Worm (Caenorhabditis elegans) whole organism, late embryonic: ENCODE results near the gene M04D8.8.
"Not testable (repeated sequence)": the region's sequence is repeated elsewhere in the genome, so short reads cannot be mapped to it uniquely, and the experiment has no call there.

Source experiments
- C38D4.7 ChIP-seq: fragments of 200-800 bp; sonication (Bioruptor generic); optimal IDR thresholded peaks from 2 replicates; lab custom pipeline; 2018; ENCODE audit warnings: mild to moderate bottlenecking, missing genetic modification characterization, moderate library complexity, missing compliant biosample characterization
- F13H6.1 ChIP-seq: sonication (generic microtip); optimal IDR thresholded peaks from 2 replicates; lab custom pipeline; 2016; ENCODE audit warnings: missing genetic modification characterization, missing compliant biosample characterization
- K02D7.2 ChIP-seq: sonication (generic microtip); optimal IDR thresholded peaks from 2 replicates; lab custom pipeline; 2017; ENCODE audit warnings: mild to moderate bottlenecking, missing genetic modification characterization, missing compliant biosample characterization
- T23F11.4 ChIP-seq: fragments of 200-800 bp; sonication (Bioruptor generic); optimal IDR thresholded peaks from 2 replicates; lab custom pipeline; 2018; ENCODE audit warnings: mild to moderate bottlenecking, missing genetic modification characterization, missing compliant biosample characterization
- ahr-1 ChIP-seq: sonication (generic microtip); optimal IDR thresholded peaks from 2 replicates; lab custom pipeline; 2016; ENCODE audit warnings: missing genetic modification characterization, missing compliant biosample characterization
- ceh-24 ChIP-seq: sonication (generic microtip); optimal IDR thresholded peaks from 2 replicates; lab custom pipeline; 2016; ENCODE audit warnings: mild to moderate bottlenecking, missing genetic modification characterization, missing compliant biosample characterization
- ceh-31 ChIP-seq: sonication (generic microtip); optimal IDR thresholded peaks from 2 replicates; lab custom pipeline; 2016; ENCODE audit warnings: missing genetic modification characterization, missing compliant biosample characterization
- ceh-34 ChIP-seq: sonication (generic microtip); optimal IDR thresholded peaks from 2 replicates; lab custom pipeline; 2016; ENCODE audit warnings: mild to moderate bottlenecking, missing genetic modification characterization, missing compliant biosample characterization
- ceh-9 ChIP-seq: sonication (generic microtip); optimal IDR thresholded peaks from 2 replicates; lab custom pipeline; 2016; ENCODE audit warnings: mild to moderate bottlenecking, missing genetic modification characterization, inconsistent platforms, missing compliant biosample characterization
- elt-2 ChIP-seq: sonication (generic microtip); optimal IDR thresholded peaks from 2 replicates; lab custom pipeline; 2016; ENCODE audit warnings: missing genetic modification reagents, missing genetic modification characterization, missing compliant biosample characterization
- elt-4 ChIP-seq: sonication (generic microtip); optimal IDR thresholded peaks from 2 replicates; lab custom pipeline; 2016; ENCODE audit warnings: missing genetic modification characterization, missing compliant biosample characterization
- fkh-10 ChIP-seq: fragments of 150-350 bp; optimal IDR thresholded peaks from 2 replicates; lab custom pipeline; 2014; ENCODE audit warnings: missing biosample characterization, missing genetic modification reagents, missing genetic modification characterization
- lim-6 ChIP-seq: sonication (generic microtip); optimal IDR thresholded peaks from 2 replicates; lab custom pipeline; 2016; ENCODE audit warnings: missing genetic modification characterization, missing compliant biosample characterization
- lin-11 ChIP-seq: fragments of 200-800 bp; sonication (Bioruptor generic); optimal IDR thresholded peaks from 2 replicates; lab custom pipeline; 2018; ENCODE audit warnings: mild to moderate bottlenecking, missing genetic modification characterization, missing compliant biosample characterization
- mec-3 ChIP-seq: sonication (generic microtip); optimal IDR thresholded peaks from 2 replicates; lab custom pipeline; 2016; ENCODE audit warnings: borderline replicate concordance, missing genetic modification characterization, missing compliant biosample characterization
- nfya-1 ChIP-seq: sonication (generic microtip); optimal IDR thresholded peaks from 2 replicates; lab custom pipeline; 2017; ENCODE audit warnings: missing genetic modification characterization, mild to moderate bottlenecking, missing compliant biosample characterization, antibody characterized with exemption, moderate library complexity
- nhr-232 ChIP-seq: sonication (generic microtip); optimal IDR thresholded peaks from 2 replicates; lab custom pipeline; 2016; ENCODE audit warnings: missing genetic modification characterization, missing compliant biosample characterization
- npax-4 ChIP-seq: sonication (generic microtip); optimal IDR thresholded peaks from 2 replicates; lab custom pipeline; 2016; ENCODE audit warnings: missing genetic modification characterization, missing compliant biosample characterization
- pag-3 ChIP-seq: sonication (generic microtip); optimal IDR thresholded peaks from 2 replicates; lab custom pipeline; 2016; ENCODE audit warnings: missing compliant biosample characterization, missing genetic modification characterization, borderline replicate concordance
- pat-9 ChIP-seq: fragments of 200-800 bp; sonication (Bioruptor generic); optimal IDR thresholded peaks from 2 replicates; lab custom pipeline; 2018; ENCODE audit warnings: mild to moderate bottlenecking, missing genetic modification characterization, moderate library complexity, missing compliant biosample characterization
- pax-1 ChIP-seq: fragments of 150-350 bp; optimal IDR thresholded peaks from 2 replicates; lab custom pipeline; 2014; ENCODE audit warnings: missing biosample characterization, missing genetic modification characterization
- pha-2 ChIP-seq: sonication (generic microtip); optimal IDR thresholded peaks from 2 replicates; lab custom pipeline; 2017; ENCODE audit warnings: mild to moderate bottlenecking, missing genetic modification characterization, missing compliant biosample characterization
- pha-4 ChIP-seq: fragments of 150-350 bp; optimal IDR thresholded peaks from 2 replicates; lab custom pipeline; 2018; ENCODE audit warnings: missing biosample characterization, missing genetic modification reagents, missing genetic modification characterization
- pros-1 ChIP-seq: fragments of 150-350 bp; optimal IDR thresholded peaks from 2 replicates; lab custom pipeline; 2014; ENCODE audit warnings: missing biosample characterization, missing genetic modification reagents, missing genetic modification characterization
- ref-2 ChIP-seq: sonication (generic microtip); optimal IDR thresholded peaks from 2 replicates; lab custom pipeline; 2016; ENCODE audit warnings: missing genetic modification characterization, missing compliant biosample characterization
- rnt-1 ChIP-seq: sonication (generic microtip); optimal IDR thresholded peaks from 2 replicates; lab custom pipeline; 2016; ENCODE audit warnings: missing genetic modification characterization, missing compliant biosample characterization
- sdc-2 ChIP-seq: sonication (generic microtip); optimal IDR thresholded peaks from 2 replicates; lab custom pipeline; 2016; ENCODE audit warnings: missing genotype, missing genetic modification characterization, missing compliant biosample characterization
- sox-2 ChIP-seq: fragments of 200-800 bp; sonication (Bioruptor generic); IDR thresholded peaks from 2 replicates; pipeline ENCODE4 v1.3.6; 2022; ENCODE audit warnings: missing genetic modification reagents, missing genetic modification characterization, missing compliant biosample characterization
- sox-4 ChIP-seq: sonication (generic microtip); optimal IDR thresholded peaks from 2 replicates; lab custom pipeline; 2017; ENCODE audit warnings: mild to moderate bottlenecking, missing genetic modification characterization, inconsistent platforms, missing compliant biosample characterization
- ttx-3 ChIP-seq: sonication (generic microtip); optimal IDR thresholded peaks from 2 replicates; lab custom pipeline; 2016; ENCODE audit warnings: missing genetic modification reagents, missing genetic modification characterization, missing compliant biosample characterization
- unc-3 ChIP-seq, 2 experiments: fragments of 200-800 bp in 1 of 2; sonication (Bioruptor generic) in 1 of 2; sonication (generic microtip) in 1 of 2; conservative IDR thresholded peaks in 1 of 2; optimal IDR thresholded peaks in 1 of 2; 2 replicates each; pipeline versions ENCODE4 v1.3.6 to Lab custom; 2016 to 2022; ENCODE audit warnings: missing compliant biosample characterization in 2 of 2, missing genetic modification characterization in 2 of 2, missing genetic modification reagents in 1 of 2
- unc-42 ChIP-seq: sonication (generic microtip); optimal IDR thresholded peaks from 2 replicates; lab custom pipeline; 2016; ENCODE audit warnings: missing genotype, missing genetic modification characterization, missing compliant biosample characterization
- unc-55 ChIP-seq: sonication (generic microtip); optimal IDR thresholded peaks from 2 replicates; lab custom pipeline; 2017; ENCODE audit warnings: missing biosample characterization, missing genetic modification reagents, missing genetic modification characterization
- zip-5 ChIP-seq: sonication (generic microtip); optimal IDR thresholded peaks from 2 replicates; lab custom pipeline; 2016; ENCODE audit warnings: missing genetic modification characterization, missing compliant biosample characterization
- ztf-16 ChIP-seq: sonication (generic microtip); optimal IDR thresholded peaks from 2 replicates; lab custom pipeline; 2017; ENCODE audit warnings: missing genetic modification characterization, missing compliant biosample characterization

The M04D8.8 gene

DNA sequence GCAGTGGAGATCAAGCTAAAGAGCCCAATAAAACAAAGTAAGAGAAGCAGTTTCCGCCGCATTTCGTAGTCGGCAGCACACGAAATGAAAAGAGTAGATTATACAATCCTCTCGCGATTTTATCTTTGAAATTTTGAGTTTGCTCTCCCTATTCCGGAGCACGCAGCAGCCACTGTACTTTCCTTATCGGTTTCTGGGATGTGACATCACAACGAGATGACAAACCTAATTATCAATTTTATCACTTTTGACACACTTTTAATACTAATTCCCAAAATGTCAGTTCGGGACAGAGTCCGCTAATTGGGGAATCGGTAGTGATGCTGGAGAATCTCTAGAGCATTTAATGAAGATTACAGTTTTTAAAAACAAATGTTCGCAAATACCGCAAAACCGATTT is 15.7 kb downstream of the M04D8.8 start, which contains the start of gene T16G12.1:
T16G12.1 (minus strand) TSS at position 176 of the 400 bp plus-strand sequence.
- TF ChIP-seq pat-9 (tag; lab: Kevin White, UChicago), result no peak
- peak; percentile 53 for TF ChIP-seq elt-2 (tag; lab: Kevin White, UChicago)

DNA sequence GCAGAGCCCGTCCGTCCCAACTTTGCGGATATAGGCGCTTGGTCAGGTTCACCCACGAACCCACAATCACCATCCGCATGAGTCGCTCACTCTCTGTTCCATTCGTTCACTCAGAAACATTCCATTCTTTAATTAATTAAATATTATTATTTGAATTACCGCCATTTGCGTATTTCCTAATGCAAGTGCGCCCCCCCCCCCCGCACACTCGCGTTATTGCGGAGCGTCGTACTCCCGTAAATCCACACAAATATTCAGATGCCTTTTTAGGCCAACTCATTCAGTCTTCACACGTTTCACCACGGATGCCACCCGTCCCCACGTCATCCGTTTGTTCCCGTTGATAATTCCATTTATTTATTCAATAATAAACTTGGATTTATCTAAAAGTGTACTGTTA is 16.3 kb downstream of the M04D8.8 start, which contains the start of gene T16G12.3:
T16G12.3 (plus strand) TSS at position 301 of the 400 bp plus-strand sequence.
- TF ChIP-seq lim-6; K02D7.2 (tag; lab: Kevin White, UChicago); ref-2 (tag; lab: Kevin White, UChicago): not testable (repeated sequence)

DNA sequence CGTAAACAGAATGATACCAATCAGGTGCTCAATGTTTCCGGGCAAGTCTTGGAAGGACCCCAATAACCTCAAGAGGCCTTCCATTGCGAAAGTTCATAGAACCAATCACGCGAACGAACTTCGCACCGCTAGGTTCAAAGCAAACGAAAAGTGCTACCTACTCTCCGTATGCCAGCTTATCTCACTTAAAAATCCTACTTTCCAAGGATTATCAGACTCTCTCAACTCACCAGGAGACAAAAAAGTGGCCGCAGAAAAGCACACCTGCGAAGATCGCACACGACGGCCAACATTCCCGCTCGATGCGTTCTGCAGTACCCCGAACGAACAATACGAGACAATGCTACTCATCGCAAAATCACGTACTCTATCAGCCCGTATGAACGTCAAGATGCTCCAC is 19.3 kb downstream of the M04D8.8 start, which contains the start of gene T16G12.12:
T16G12.12 (plus strand) TSS at position 301 of the 400 bp plus-strand sequence.
- TF ChIP-seq ceh-9 (tag; lab: Kevin White, UChicago); T23F11.4 (GFP tag; lab: Kevin White, UChicago); lim-6: not testable (repeated sequence)

DNA sequence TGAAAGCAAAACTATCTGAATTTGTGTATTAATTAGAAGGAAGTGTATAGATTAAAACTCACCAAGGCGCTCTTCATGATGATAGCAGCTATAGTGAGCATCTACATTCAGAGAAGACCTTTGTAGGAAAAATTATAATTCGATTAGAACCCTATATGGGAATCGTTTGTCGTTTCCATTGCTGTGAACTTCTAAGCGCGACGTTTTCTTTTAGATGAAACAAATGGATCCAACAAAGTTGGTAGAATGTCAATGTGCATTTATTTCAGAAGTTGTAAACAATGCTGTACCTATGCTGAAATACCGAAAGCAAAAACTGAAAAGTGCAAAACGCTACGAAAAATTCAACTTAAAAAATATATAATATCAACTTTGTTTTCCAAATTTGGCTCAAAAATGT is 22.1 kb downstream of the M04D8.8 start, which contains the start of gene T16G12.10:
T16G12.10 (minus strand) TSS at position 101 of the 400 bp plus-strand sequence.
- TF ChIP-seq npax-4 (tag; lab: Kevin White, UChicago) (no peak), pat-9 (tag; lab: Kevin White, UChicago) (no peak), C38D4.7 (GFP tag; lab: Kevin White, UChicago) (no peak), zip-5 (no peak), fkh-10 (GFP tag; lab: Kevin White, UChicago) (no peak), sdc-2 (tag; lab: Kevin White, UChicago) (no peak), unc-42 (tag; lab: Kevin White, UChicago) (no peak), sox-4 (tag; lab: Kevin White, UChicago) (no peak), K02D7.2 (tag; lab: Kevin White, UChicago) (no peak), ttx-3 (no peak), pag-3 (no peak), pha-4 (tag; lab: Kevin White, UChicago) (no peak), elt-4 (no peak), rnt-1 (tag; lab: Kevin White, UChicago) (no peak), pros-1 (tag; lab: Kevin White, UChicago) (no peak), lin-11 (tag; lab: Kevin White, UChicago) (no peak), mec-3 (tag; lab: Kevin White, UChicago) (no peak), ztf-16 (tag; lab: Kevin White, UChicago) (no peak), sox-2 (GFP tag; lab: Robert Waterston, UW) (no peak), ceh-34 (no peak)

DNA sequence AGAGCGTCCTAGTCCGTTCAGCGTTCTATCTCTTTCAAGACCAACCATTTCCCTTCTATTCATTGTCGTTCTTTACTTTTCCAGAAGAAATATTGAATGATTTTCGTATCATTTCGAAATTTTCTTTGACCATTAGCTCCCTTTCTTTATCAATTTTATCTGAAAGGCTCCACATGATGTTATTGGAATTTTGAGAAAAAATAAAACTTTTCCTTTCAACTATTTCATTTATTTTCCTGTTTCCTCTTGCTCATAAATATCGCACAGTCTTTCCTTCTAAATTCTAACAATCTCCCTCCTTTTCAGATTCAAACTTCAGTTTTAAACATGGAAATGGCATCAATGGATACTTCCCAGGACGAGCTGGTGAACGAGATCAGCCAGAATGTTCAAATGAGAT is 23.5 kb downstream of the M04D8.8 start, which contains the start of gene T16G12.4:
T16G12.4 (plus strand) TSS at position 301 of the 400 bp plus-strand sequence.
- TF ChIP-seq F13H6.1 (tag; lab: Kevin White, UChicago), result no peak
- no peak for TF ChIP-seq nfya-1 (tag; lab: Kevin White, UChicago)
- TF ChIP-seq pax-1 (tag; lab: Kevin White, UChicago), result no peak
- TF ChIP-seq pha-2 (tag; lab: Kevin White, UChicago), result no peak
- no peak for TF ChIP-seq sox-4 (tag; lab: Kevin White, UChicago)
- TF ChIP-seq unc-3 (GFP tag; conservative IDR thresholded peaks at IDR 0.05; lab: Robert Waterston, UW), result no peak
- no peak for TF ChIP-seq unc-3 (tag; optimal IDR thresholded peaks at IDR 0.05; lab: Kevin White, UChicago)
- no peak for TF ChIP-seq nhr-232 (tag; lab: Kevin White, UChicago)
- no peak for TF ChIP-seq ceh-24 (tag; lab: Kevin White, UChicago)
- no peak for TF ChIP-seq ceh-31 (tag; lab: Kevin White, UChicago)
- no peak for TF ChIP-seq ahr-1 (tag; lab: Kevin White, UChicago)
- TF ChIP-seq unc-55 (GFP tag; lab: Kevin White, UChicago), result no peak
